Fruit fly (Drosophila melanogaster): ENCODE data around the gene Nmnat.

Gene Nmnat

dm6 chr3R:24983537-24984501, 38.8 kb downstream of the Nmnat start, which contains the start of gene tnc (continued):
- TF ChIP-seq Bdp1 (GFP tag; optimal IDR thresholded peaks at IDR 0.05) (no peak), CG18011 (GFP tag; optimal IDR thresholded peaks at IDR 0.05) (no peak), Dek (tag; optimal IDR thresholded peaks at IDR 0.05) (peak; percentile 51), lmd (GFP tag; IDR thresholded peaks at IDR 0.05) (peak; percentile 39; the same call in 1 of the 2 replicates), Rx (GFP tag; IDR thresholded peaks at IDR 0.05) (no peak), CG13287 (GFP tag; IDR thresholded peaks at IDR 0.05; ENCODE audit: partially characterized antibody) (no peak), Hand (GFP tag; optimal IDR thresholded peaks at IDR 0.05) (peak; percentile 53), Rfx (GFP tag; IDR thresholded peaks at IDR 0.05) (peak; percentile 30; the same call in 1 of the 2 replicates), CoRest (tag; optimal IDR thresholded peaks at IDR 0.05) (peak; percentile 73), sug (tag; optimal IDR thresholded peaks at IDR 0.05) (peak; percentile 32), CG4730 (GFP tag; IDR thresholded peaks at IDR 0.05) (0 out of 2 replicates have a peak, but pooled peaks have one; percentile 10), Taf1 (GFP tag; IDR thresholded peaks at IDR 0.05) (no peak), cwo (GFP tag; optimal IDR thresholded peaks at IDR 0.05) (peak; percentile 62), tgo (GFP tag; IDR thresholded peaks at IDR 0.05) (0 out of 3 replicates have a peak, but pooled peaks have one; percentile 20), HmgD (GFP tag; optimal IDR thresholded peaks at IDR 0.05) (no peak), CG12391 (tag; optimal IDR thresholded peaks at IDR 0.05) (peak; percentile 60), org-1 (GFP tag; optimal IDR thresholded peaks at IDR 0.05) (peak; percentile 51), bsh (GFP tag; optimal IDR thresholded peaks at IDR 0.05) (peak; percentile 42 to 54), tup (GFP tag; optimal IDR thresholded peaks at IDR 0.05) (no peak), crp (GFP tag; optimal IDR thresholded peaks at IDR 0.05) (no peak), CG16815 (GFP tag; optimal IDR thresholded peaks at IDR 0.05) (peak; percentile 38), GATAe (GFP tag; conservative IDR thresholded peaks at IDR 0.05) (no peak), CG10462 (GFP tag; optimal IDR thresholded peaks at IDR 0.05) (peak; percentile 0), Bgb (GFP tag; IDR thresholded peaks at IDR 0.05; ENCODE audit: partially characterized antibody) (no peak), Oaz (GFP tag; IDR thresholded peaks at IDR 0.05) (0 out of 2 replicates have a peak, but pooled peaks have one; percentile 18), shn (GFP tag; optimal IDR thresholded peaks at IDR 0.05) (no peak), D (optimal IDR thresholded peaks at IDR 0.05) (no peak), D (GFP tag; optimal IDR thresholded peaks at IDR 0.05) (peak; percentile 37), CG7372 (GFP tag; IDR thresholded peaks at IDR 0.05) (no peak), CG17361 (GFP tag; IDR thresholded peaks at IDR 0.05) (peak; percentile 75), Nf-YC (tag; optimal IDR thresholded peaks at IDR 0.05) (peak; percentile 42), ind (GFP tag; optimal IDR thresholded peaks at IDR 0.05) (peak; percentile 47), br (optimal IDR thresholded peaks at IDR 0.05) (no peak), CG15514 (GFP tag; optimal IDR thresholded peaks at IDR 0.05) (peak; percentile 37), CG13894 (tag; optimal IDR thresholded peaks at IDR 0.05) (no peak), pita (GFP tag; optimal IDR thresholded peaks at IDR 0.05) (no peak), slp2 (GFP tag; optimal IDR thresholded peaks at IDR 0.05) (no peak), CG7745 (tag; optimal IDR thresholded peaks at IDR 0.05) (no peak), Atf3 (GFP tag; optimal IDR thresholded peaks at IDR 0.05) (no peak), CG4404 (GFP tag; IDR thresholded peaks at IDR 0.05) (peak; percentile 19; the same call in 1 of the 2 replicates), onecut (GFP tag; IDR thresholded peaks at IDR 0.05) (peak; percentile 21; the same call in 1 of the 2 replicates), CG16779 (GFP tag; IDR thresholded peaks at IDR 0.05) (no peak), sna (GFP tag; IDR thresholded peaks at IDR 0.05; ENCODE audit: partially characterized antibody) (no peak), dmrt99B (tag; optimal IDR thresholded peaks at IDR 0.05) (peak; percentile 75), al (GFP tag; IDR thresholded peaks at IDR 0.05) (peak; percentile 6; the same call in 1 of the 2 replicates), B-H1 (GFP tag; IDR thresholded peaks at IDR 0.05) (no peak), CG15073 (GFP tag; optimal IDR thresholded peaks at IDR 0.05) (no peak), disco-r (GFP tag; optimal IDR thresholded peaks at IDR 0.05) (no peak)
